Worm (Caenorhabditis elegans) whole organism, L3 larva: ENCODE measurements around the gene bbln-1.

Experiments
- ama-1 ChIP-seq: fragments of 150-350 bp; optimal IDR thresholded peaks from 2 replicates; lab custom pipeline; 2018
- nhr-76 ChIP-seq: fragments of 150-350 bp; sonication (generic microtip); optimal IDR thresholded peaks from 5 replicates; lab custom pipeline; 2014; ENCODE audit warnings: missing biosample characterization, missing genetic modification characterization
- pha-4 ChIP-seq: fragments of 150-350 bp; optimal IDR thresholded peaks from 2 replicates; lab custom pipeline; 2014; ENCODE audit warnings: missing biosample characterization, missing genetic modification reagents, missing genetic modification characterization

- TF ChIP-seq pha-4 (tag; lab: Kevin White, UChicago) (no peak), ama-1 (lab: Kevin White, UChicago) (no peak), nhr-76 (tag; lab: Kevin White, UChicago) (no peak)
Measured at ce11 chrX:3119606-3120005, 32.7 kb downstream of the bbln-1 start.
